Worm (Caenorhabditis elegans): ENCODE data around the gene zmp-6.

- TF ChIP-seq T23F11.4 (GFP tag; optimal IDR thresholded peaks at IDR 0.05) (no peak), rnt-1 (tag; optimal IDR thresholded peaks at IDR 0.05) (no peak), ceh-9 (tag; optimal IDR thresholded peaks at IDR 0.05) (no peak), F13H6.1 (tag; optimal IDR thresholded peaks at IDR 0.05) (no peak), Y22D7AL.16 (tag; optimal IDR thresholded peaks at IDR 0.05) (no peak)
Observed at ce11 chrIII:7287503-7287902, 39.9 kb upstream of the zmp-6 start, which contains the start of gene ykt-6.
